Fruit fly (Drosophila melanogaster) whole organism, embryonic: ENCODE measurements around the gene Lipt2.

ENCODE experiments used
- CG8765 ChIP-seq: fragments of 200-800 bp; sonication (Bioruptor generic); IDR thresholded peaks from 2 replicates; pipeline ENCODE4 v1.3.6; 2022; ENCODE audit warnings: missing biosample characterization, missing genetic modification characterization
- Vsx1 ChIP-seq: fragments of 200-800 bp; sonication (Bioruptor generic); optimal IDR thresholded peaks from 2 replicates; lab custom pipeline; 2017; ENCODE audit warnings: missing biosample characterization, mild to moderate bottlenecking, missing genetic modification characterization, missing genetic modification reagents
- ham ChIP-seq: fragments of 200-800 bp; sonication (Bioruptor generic); IDR thresholded peaks from 2 replicates; pipeline ENCODE4 v1.3.6; 2022; ENCODE audit warnings: missing biosample characterization, missing genetic modification characterization

dm6 chr3R:4394117-4394516 is 43.0 kb downstream of the Lipt2 start, which contains the start of gene CG34112:
- no peak for TF ChIP-seq ham
- TF ChIP-seq CG8765 (GFP tag; lab: Robert Waterston, UW) = no peak
- no peak for TF ChIP-seq Vsx1 (GFP tag; lab: Kevin White, UChicago)
